Fruit fly (Drosophila melanogaster) whole organism: ENCODE results near the gene CG32856.

Source experiments
- CG8478 ChIP-seq: fragments of >200 bp; optimal IDR thresholded peaks from 2 replicates; lab custom pipeline; 2018; ENCODE audit warnings: inconsistent platforms
- Dll ChIP-seq: fragments of >200 bp; optimal IDR thresholded peaks from 2 replicates; lab custom pipeline; 2017
- EcR ChIP-seq, 2 experiments: fragments of >200 bp; optimal IDR thresholded peaks; 2 replicates each; lab custom pipeline; 2017; ENCODE audit warnings: missing biosample characterization in 2 of 2, missing genetic modification characterization in 2 of 2, missing genetic modification reagents in 2 of 2
- pan ChIP-seq: fragments of >200 bp; optimal IDR thresholded peaks from 2 replicates; lab custom pipeline; 2017
- psq ChIP-seq: fragments of >200 bp; optimal IDR thresholded peaks from 2 replicates; lab custom pipeline; 2017
- usp ChIP-seq: fragments of >200 bp; optimal IDR thresholded peaks from 2 replicates; lab custom pipeline; 2017; ENCODE audit warnings: missing biosample characterization, missing genetic modification characterization, mixed read lengths

DNA sequence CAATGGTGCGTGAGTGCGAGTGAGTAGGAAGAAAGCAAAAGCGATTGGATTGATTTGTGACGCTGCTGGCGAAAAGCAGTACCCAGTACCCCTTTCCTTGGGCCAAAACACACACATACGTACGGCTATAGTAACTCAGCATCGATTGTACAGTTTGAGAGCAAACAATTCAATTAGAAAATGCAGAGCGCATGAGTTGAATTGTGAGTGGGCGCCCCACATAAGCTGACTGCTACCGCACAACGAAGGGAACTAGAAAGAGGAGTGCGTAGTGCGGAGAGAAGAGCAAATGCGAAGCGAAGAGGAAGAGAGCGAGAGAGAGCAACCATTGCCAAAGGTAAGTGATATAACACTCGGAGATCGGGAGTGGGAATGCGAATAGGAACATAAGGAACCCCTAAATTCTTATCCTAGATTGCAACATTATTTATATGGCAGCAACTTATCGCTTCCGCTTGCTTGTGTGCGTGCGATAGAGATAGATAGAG, 8.4 kb upstream of the CG32856 start:
- TF ChIP-seq pan (lab: Kevin White, UChicago) (no peak), EcR (GFP tag; optimal IDR thresholded peaks at IDR 0.05; lab: Kevin White, UChicago) (no peak), usp (no peak), psq (no peak), CG8478 (no peak), Dll (lab: Kevin White, UChicago) (no peak)
